Fruit fly (Drosophila melanogaster): ENCODE data around the gene CG8679.

CG8679 gene

DNA sequence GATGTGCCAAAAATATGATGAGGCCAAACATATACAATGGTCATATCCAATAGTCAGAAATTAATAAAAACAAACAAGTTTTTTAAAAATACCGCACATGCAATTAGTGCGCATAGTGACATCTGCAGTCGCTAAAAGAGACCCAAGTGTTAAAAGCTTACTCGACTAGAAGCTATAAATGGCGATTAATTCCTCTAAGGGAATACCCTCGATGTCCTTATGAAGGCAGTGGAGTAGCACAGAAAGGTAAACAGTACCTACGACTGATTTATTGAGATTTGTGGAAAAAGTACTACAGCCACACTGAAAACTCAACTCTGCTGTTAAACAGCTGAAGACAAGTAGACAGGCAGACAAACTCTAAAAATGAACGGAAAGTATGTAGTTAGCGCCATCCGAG, 42.5 kb upstream of the CG8679 start (continued):
- TF ChIP-seq lola (GFP tag; optimal IDR thresholded peaks at IDR 0.05): no peak
- TF ChIP-seq CG9705 (GFP tag; optimal IDR thresholded peaks at IDR 0.05): peak; percentile 26
- peak; percentile 17 for TF ChIP-seq br (GFP tag; optimal IDR thresholded peaks at IDR 0.05)
- TF ChIP-seq foxo (GFP tag; optimal IDR thresholded peaks at IDR 0.05): no peak
- no peak for TF ChIP-seq Jra (GFP tag; optimal IDR thresholded peaks at IDR 0.05)
- TF ChIP-seq CG32264 (GFP tag; optimal IDR thresholded peaks at IDR 0.05): no peak
- TF ChIP-seq ey (GFP tag; optimal IDR thresholded peaks at IDR 0.05): peak; percentile 27

DNA sequence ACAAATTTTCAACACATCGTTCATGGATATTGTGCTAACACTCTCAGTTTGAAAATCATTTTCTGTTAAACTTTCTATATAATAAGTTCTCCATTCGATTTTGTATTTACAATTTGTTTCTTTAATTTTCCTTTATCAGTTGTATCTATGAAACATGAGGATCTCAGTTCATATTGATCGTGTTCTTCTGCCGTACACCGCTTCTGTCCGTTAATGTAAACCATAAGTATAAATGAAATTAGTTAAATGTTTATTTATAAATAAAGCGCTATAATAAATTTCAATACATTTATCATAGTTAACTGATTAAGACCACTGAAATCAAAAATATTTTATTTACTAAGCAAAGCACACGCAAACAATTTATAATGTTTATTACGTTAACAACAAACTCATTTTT, 40.7 kb upstream of the CG8679 start:
- TF ChIP-seq usp (GFP tag; optimal IDR thresholded peaks at IDR 0.05) (no peak), GATAd (GFP tag; optimal IDR thresholded peaks at IDR 0.05) (no peak), dmrt93B (GFP tag; optimal IDR thresholded peaks at IDR 0.05) (no peak), pan (optimal IDR thresholded peaks at IDR 0.05) (no peak), lola (GFP tag; optimal IDR thresholded peaks at IDR 0.05) (no peak), CG9705 (GFP tag; optimal IDR thresholded peaks at IDR 0.05) (no peak), sv (GFP tag; optimal IDR thresholded peaks at IDR 0.05) (no peak), rgr (GFP tag; optimal IDR thresholded peaks at IDR 0.05) (no peak), Myc (optimal IDR thresholded peaks at IDR 0.05) (no peak), Hr83 (GFP tag; optimal IDR thresholded peaks at IDR 0.05; ENCODE audit: poor library complexity, severe bottlenecking) (no peak), fru (GFP tag; optimal IDR thresholded peaks at IDR 0.05) (no peak), HLH106 (tag; optimal IDR thresholded peaks at IDR 0.05) (no peak), Mio (GFP tag; optimal IDR thresholded peaks at IDR 0.05) (no peak), psq (GFP tag; optimal IDR thresholded peaks at IDR 0.05) (no peak), brk (GFP tag; optimal IDR thresholded peaks at IDR 0.05) (no peak), CG32264 (GFP tag; optimal IDR thresholded peaks at IDR 0.05) (no peak), Rel (GFP tag; optimal IDR thresholded peaks at IDR 0.05) (no peak), Rel (tag; optimal IDR thresholded peaks at IDR 0.05) (no peak), ey (GFP tag; optimal IDR thresholded peaks at IDR 0.05) (no peak), woc (GFP tag; optimal IDR thresholded peaks at IDR 0.05) (no peak), Abd-B (GFP tag; optimal IDR thresholded peaks at IDR 0.05) (no peak)

DNA sequence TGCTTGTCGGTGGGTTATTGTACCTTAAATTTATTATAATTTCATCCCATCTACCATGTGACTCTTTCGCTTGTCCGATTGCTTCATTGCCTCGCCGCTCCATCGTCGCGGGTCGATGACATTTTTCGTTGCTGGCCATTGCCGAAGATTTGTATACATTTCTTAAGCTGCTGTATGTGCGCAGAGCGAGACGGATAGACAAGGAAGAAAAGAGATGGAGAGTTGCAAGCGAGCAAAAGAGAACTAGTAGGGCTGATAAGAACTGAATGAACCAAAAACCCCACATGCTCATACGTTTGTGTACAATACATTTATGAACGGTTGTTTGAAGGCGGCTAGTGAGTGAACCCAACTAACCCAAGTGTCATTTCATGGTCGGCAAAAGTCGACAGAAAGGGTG, 33.4 kb upstream of the CG8679 start:
- TF ChIP-seq dsf (GFP tag; optimal IDR thresholded peaks at IDR 0.05; ENCODE audit: borderline replicate concordance) (no peak), Rel (GFP tag; optimal IDR thresholded peaks at IDR 0.05) (no peak), Rel (tag; optimal IDR thresholded peaks at IDR 0.05) (peak; percentile 47)

DNA sequence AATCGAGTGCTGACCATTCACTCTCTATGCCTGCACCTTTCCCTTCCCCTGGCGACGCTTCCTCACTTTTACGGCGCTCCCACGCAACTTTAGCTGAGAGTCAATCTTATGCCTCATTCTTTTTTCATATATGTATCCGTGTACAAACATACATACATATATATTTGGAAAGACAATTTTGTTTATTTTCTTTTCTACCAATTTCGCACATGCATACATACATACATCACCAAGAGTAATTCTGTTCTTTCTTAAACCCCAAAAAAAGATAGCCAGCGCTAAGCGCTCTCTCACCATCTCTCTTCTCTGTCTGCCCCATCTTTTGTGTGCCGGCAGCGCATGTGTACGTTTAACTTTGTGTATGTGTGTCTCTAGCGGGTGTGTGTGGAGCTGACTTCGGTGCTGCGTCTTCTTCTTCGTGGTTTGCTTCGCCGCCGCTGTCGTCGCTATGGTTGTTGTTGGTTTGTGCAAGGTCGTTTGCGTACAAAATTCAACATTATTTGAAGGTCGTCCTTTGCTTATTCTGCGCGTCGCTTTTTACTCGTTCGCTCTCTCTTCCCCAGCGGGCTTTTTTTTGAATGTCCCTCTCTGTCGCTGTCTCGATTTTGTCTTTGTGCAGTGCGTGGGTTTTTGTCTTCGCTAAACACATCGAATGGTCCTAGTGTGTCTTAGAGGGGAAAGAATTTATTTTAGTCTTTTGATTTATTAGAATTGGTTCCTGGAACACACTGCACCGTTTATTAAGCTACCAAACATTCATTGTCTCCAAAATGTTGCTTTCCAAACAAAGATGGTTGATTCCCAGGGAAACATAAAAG, 32.4 kb upstream of the CG8679 start:
- peak; percentile 38 for TF ChIP-seq h (GFP tag; optimal IDR thresholded peaks at IDR 0.05)
- TF ChIP-seq tai (GFP tag; optimal IDR thresholded peaks at IDR 0.05): peak; percentile 59
- TF ChIP-seq Hr78 (GFP tag; optimal IDR thresholded peaks at IDR 0.05): peak; percentile 17
- TF ChIP-seq Hr83 (GFP tag; optimal IDR thresholded peaks at IDR 0.05; ENCODE audit: poor library complexity, severe bottlenecking): peak; percentile 79
- TF ChIP-seq psq (GFP tag; optimal IDR thresholded peaks at IDR 0.05): peak; percentile 97
- TF ChIP-seq ey (GFP tag; optimal IDR thresholded peaks at IDR 0.05): no peak
- no peak for TF ChIP-seq N (GFP tag; optimal IDR thresholded peaks at IDR 0.05)
- TF ChIP-seq Dif (GFP tag; optimal IDR thresholded peaks at IDR 0.05; ENCODE audit: partially characterized antibody): peak; percentile 82
- peak; percentile 58 for TF ChIP-seq brk (GFP tag; optimal IDR thresholded peaks at IDR 0.05)
- TF ChIP-seq Dfd (GFP tag; optimal IDR thresholded peaks at IDR 0.05): no peak
- TF ChIP-seq foxo (GFP tag; optimal IDR thresholded peaks at IDR 0.05): peak in 1 of 2 experiments; percentile 83
- no peak for TF ChIP-seq dmrt93B (GFP tag; optimal IDR thresholded peaks at IDR 0.05)
- TF ChIP-seq CrebA (GFP tag; optimal IDR thresholded peaks at IDR 0.05; ENCODE audit: borderline replicate concordance): peak; percentile 85
- peak; percentile 15 for TF ChIP-seq br (GFP tag; optimal IDR thresholded peaks at IDR 0.05)
- TF ChIP-seq CG32264 (GFP tag; optimal IDR thresholded peaks at IDR 0.05): peak; percentile 11
- TF ChIP-seq Jra (GFP tag; optimal IDR thresholded peaks at IDR 0.05): peak; percentile 70
- TF ChIP-seq Mio (GFP tag; optimal IDR thresholded peaks at IDR 0.05): peak; percentile 75
- peak; percentile 45 for TF ChIP-seq Vsx2 (GFP tag; optimal IDR thresholded peaks at IDR 0.05; ENCODE audit: partially characterized antibody)
- peak; percentile 23 for TF ChIP-seq Rel (GFP tag; optimal IDR thresholded peaks at IDR 0.05)
- TF ChIP-seq Rel (tag; optimal IDR thresholded peaks at IDR 0.05): peak; percentile 51
- TF ChIP-seq Sp1 (GFP tag; optimal IDR thresholded peaks at IDR 0.05): no peak
- TF ChIP-seq dl (GFP tag; optimal IDR thresholded peaks at IDR 0.05; ENCODE audit: insufficient read depth in 1 of 2, partially characterized antibody in 2 of 2): peak; percentile 77 to 80
- peak; percentile 9 for TF ChIP-seq fru (GFP tag; optimal IDR thresholded peaks at IDR 0.05)
- TF ChIP-seq rgr (GFP tag; optimal IDR thresholded peaks at IDR 0.05): peak; percentile 6
- TF ChIP-seq Abd-B (GFP tag; optimal IDR thresholded peaks at IDR 0.05): no peak
- no peak for TF ChIP-seq Myc (optimal IDR thresholded peaks at IDR 0.05)
- TF ChIP-seq usp (GFP tag; optimal IDR thresholded peaks at IDR 0.05): no peak
- peak; percentile 77 for TF ChIP-seq sage (GFP tag; optimal IDR thresholded peaks at IDR 0.05)
- peak; percentile 2 for TF ChIP-seq Hnf4 (GFP tag; optimal IDR thresholded peaks at IDR 0.05)
- peak; percentile 14 for TF ChIP-seq woc (GFP tag; optimal IDR thresholded peaks at IDR 0.05)
- TF ChIP-seq sv (GFP tag; optimal IDR thresholded peaks at IDR 0.05): no peak
- no peak for TF ChIP-seq HLH106 (tag; optimal IDR thresholded peaks at IDR 0.05)
- no peak for TF ChIP-seq pan (optimal IDR thresholded peaks at IDR 0.05)
- no peak for TF ChIP-seq dsf (GFP tag; optimal IDR thresholded peaks at IDR 0.05; ENCODE audit: borderline replicate concordance)
- peak; percentile 9 for TF ChIP-seq OdsH (GFP tag; optimal IDR thresholded peaks at IDR 0.05)
- no peak for TF ChIP-seq lola (GFP tag; optimal IDR thresholded peaks at IDR 0.05)
- TF ChIP-seq GATAd (GFP tag; optimal IDR thresholded peaks at IDR 0.05): no peak
- peak; percentile 25 for TF ChIP-seq jim (GFP tag; optimal IDR thresholded peaks at IDR 0.05)

Data from whole organism, wandering third instar larva.